Worm (Caenorhabditis elegans): Measurements from ENCODE around the gene pgam-5.

pgam-5 gene

ce11 chrII:7570820-7571219 lies 27.7 kb downstream of the pgam-5 start:
- TF ChIP-seq ets-7 (tag; optimal IDR thresholded peaks at IDR 0.05) (no peak), ama-1 (optimal IDR thresholded peaks at IDR 0.05) (no peak), ceh-36 (tag; optimal IDR thresholded peaks at IDR 0.05) (peak; percentile 62)

ce11 chrII:7570305-7570704 lies 28.2 kb downstream of the pgam-5 start, which contains the start of gene F35D2.3:
Gene F35D2.3, plus strand, starts transcription at chrII:7570605.
- TF ChIP-seq scrt-1 (GFP tag; IDR thresholded peaks at IDR 0.05) (no peak), hnd-1 (tag; optimal IDR thresholded peaks at IDR 0.05) (no peak), aly-1 (tag; optimal IDR thresholded peaks at IDR 0.05) (no peak), flt-1 (GFP tag; IDR thresholded peaks at IDR 0.05) (no peak), hmg-4 (GFP tag; optimal IDR thresholded peaks at IDR 0.05) (no peak), F13C5.2 (tag; optimal IDR thresholded peaks at IDR 0.05) (no peak), sea-1 (GFP tag; conservative IDR thresholded peaks at IDR 0.05) (no peak), hmbx-1 (tag; optimal IDR thresholded peaks at IDR 0.05) (no peak), tbx-11 (GFP tag; IDR thresholded peaks at IDR 0.05) (no peak), ceh-13 (GFP tag; optimal IDR thresholded peaks at IDR 0.05) (no peak), tbx-37 (GFP tag; conservative IDR thresholded peaks at IDR 0.05) (no peak), tra-4 (tag; optimal IDR thresholded peaks at IDR 0.05) (no peak), ceh-36 (tag; optimal IDR thresholded peaks at IDR 0.05) (no peak)

- TF ChIP-seq B0310.2 (tag; optimal IDR thresholded peaks at IDR 0.05) (no peak), ets-7 (tag; optimal IDR thresholded peaks at IDR 0.05) (no peak), ama-1 (optimal IDR thresholded peaks at IDR 0.05) (no peak), hnd-1 (tag; optimal IDR thresholded peaks at IDR 0.05) (no peak), ceh-13 (GFP tag; optimal IDR thresholded peaks at IDR 0.05) (no peak)
Observed at ce11 chrII:7562616-7563015, 35.9 kb downstream of the pgam-5 start.

ce11 chrII:7561494-7561893 lies 37.1 kb downstream of the pgam-5 start, which contains the start of the genes ZK1290.11 and ZK1290.1:
Gene ZK1290.11, minus strand, starts transcription at chrII:7561594.
Gene ZK1290.1, plus strand, starts transcription at chrII:7561764.
- TF ChIP-seq B0310.2 (tag; optimal IDR thresholded peaks at IDR 0.05) (no peak), hnd-1 (tag; optimal IDR thresholded peaks at IDR 0.05) (no peak), scrt-1 (GFP tag; IDR thresholded peaks at IDR 0.05) (no peak), ceh-36 (tag; optimal IDR thresholded peaks at IDR 0.05) (no peak), F13C5.2 (tag; optimal IDR thresholded peaks at IDR 0.05) (no peak), hmbx-1 (tag; optimal IDR thresholded peaks at IDR 0.05) (no peak), pes-1 (GFP tag; IDR thresholded peaks at IDR 0.05) (no peak), ama-1 (optimal IDR thresholded peaks at IDR 0.05) (no peak), tbx-11 (GFP tag; IDR thresholded peaks at IDR 0.05) (no peak), sea-1 (GFP tag; conservative IDR thresholded peaks at IDR 0.05) (no peak), ets-7 (tag; optimal IDR thresholded peaks at IDR 0.05) (no peak), hmg-4 (GFP tag; optimal IDR thresholded peaks at IDR 0.05) (no peak)

ce11 chrII:7560844-7561243 lies 37.7 kb downstream of the pgam-5 start:
- TF ChIP-seq hmbx-1 (tag; optimal IDR thresholded peaks at IDR 0.05) (no peak), flt-1 (GFP tag; IDR thresholded peaks at IDR 0.05) (no peak), hnd-1 (tag; optimal IDR thresholded peaks at IDR 0.05) (no peak), tbx-11 (GFP tag; IDR thresholded peaks at IDR 0.05) (no peak), ets-7 (tag; optimal IDR thresholded peaks at IDR 0.05) (no peak), pes-1 (GFP tag; IDR thresholded peaks at IDR 0.05) (no peak), ceh-13 (GFP tag; optimal IDR thresholded peaks at IDR 0.05) (no peak), tbx-37 (GFP tag; conservative IDR thresholded peaks at IDR 0.05) (no peak), hmg-4 (GFP tag; optimal IDR thresholded peaks at IDR 0.05) (no peak), ama-1 (optimal IDR thresholded peaks at IDR 0.05) (no peak), sea-1 (GFP tag; conservative IDR thresholded peaks at IDR 0.05) (no peak), scrt-1 (GFP tag; IDR thresholded peaks at IDR 0.05) (no peak), F13C5.2 (tag; optimal IDR thresholded peaks at IDR 0.05) (no peak), tra-4 (tag; optimal IDR thresholded peaks at IDR 0.05) (no peak), aly-1 (tag; optimal IDR thresholded peaks at IDR 0.05) (no peak), B0310.2 (tag; optimal IDR thresholded peaks at IDR 0.05) (no peak), ceh-36 (tag; optimal IDR thresholded peaks at IDR 0.05) (no peak)

ce11 chrII:7558864-7559263 lies 39.7 kb downstream of the pgam-5 start:
- no peak for TF ChIP-seq scrt-1 (GFP tag; IDR thresholded peaks at IDR 0.05)
- no peak for TF ChIP-seq B0310.2 (tag; optimal IDR thresholded peaks at IDR 0.05)
- TF ChIP-seq flt-1 (GFP tag; IDR thresholded peaks at IDR 0.05): no peak
- no peak for TF ChIP-seq F13C5.2 (tag; optimal IDR thresholded peaks at IDR 0.05)
- TF ChIP-seq tra-4 (tag; optimal IDR thresholded peaks at IDR 0.05): no peak
- no peak for TF ChIP-seq pes-1 (GFP tag; IDR thresholded peaks at IDR 0.05)
- no peak for TF ChIP-seq ama-1 (optimal IDR thresholded peaks at IDR 0.05)
- no peak for TF ChIP-seq sea-1 (GFP tag; conservative IDR thresholded peaks at IDR 0.05)
- TF ChIP-seq hmbx-1 (tag; optimal IDR thresholded peaks at IDR 0.05): no peak
- no peak for TF ChIP-seq hnd-1 (tag; optimal IDR thresholded peaks at IDR 0.05)

ce11 chrII:7557981-7558380 lies 40.6 kb downstream of the pgam-5 start:
- TF ChIP-seq ama-1 (optimal IDR thresholded peaks at IDR 0.05) (no peak), scrt-1 (GFP tag; IDR thresholded peaks at IDR 0.05) (no peak), tra-4 (tag; optimal IDR thresholded peaks at IDR 0.05) (no peak), pes-1 (GFP tag; IDR thresholded peaks at IDR 0.05) (no peak), ceh-13 (GFP tag; optimal IDR thresholded peaks at IDR 0.05) (no peak), sea-1 (GFP tag; conservative IDR thresholded peaks at IDR 0.05) (no peak), hnd-1 (tag; optimal IDR thresholded peaks at IDR 0.05) (no peak)

- TF ChIP-seq F13C5.2 (tag; optimal IDR thresholded peaks at IDR 0.05): no peak
- TF ChIP-seq B0310.2 (tag; optimal IDR thresholded peaks at IDR 0.05): no peak
- no peak for TF ChIP-seq ama-1 (optimal IDR thresholded peaks at IDR 0.05)
- no peak for TF ChIP-seq tra-4 (tag; optimal IDR thresholded peaks at IDR 0.05)
- no peak for TF ChIP-seq sea-1 (GFP tag; conservative IDR thresholded peaks at IDR 0.05)
- TF ChIP-seq tbx-11 (GFP tag; IDR thresholded peaks at IDR 0.05): no peak
Observed at ce11 chrII:7555454-7555853, 43.1 kb downstream of the pgam-5 start, which contains the start of gene ZK1290.14. Gene ZK1290.14, minus strand, starts transcription at chrII:7555592.
